Fruit fly (Drosophila melanogaster) whole organism, embryonic: ENCODE data around the gene CG43251.
A peak's percentile ranks its signal among the peaks of the same experiment; 100 is the strongest.

ENCODE experiments used
- Adf1 ChIP-seq: fragments of 200-800 bp; sonication (Bioruptor generic); IDR thresholded peaks from 2 replicates; pipeline ENCODE4 v1.3.6; 2022; ENCODE audit warnings: missing biosample characterization, missing genetic modification characterization
- Asciz ChIP-seq: fragments of 200-800 bp; sonication (Bioruptor generic); optimal IDR thresholded peaks from 2 replicates; lab custom pipeline; 2017; ENCODE audit warnings: missing biosample characterization, mild to moderate bottlenecking, missing genetic modification characterization, missing genetic modification reagents
- CG10543 ChIP-seq: fragments of 200-800 bp; sonication (Bioruptor generic); optimal IDR thresholded peaks from 3 replicates; lab custom pipeline; 2017; ENCODE audit warnings: missing biosample characterization, mild to moderate bottlenecking, missing genetic modification characterization, moderate library complexity
- CG11504 ChIP-seq: fragments of 200-800 bp; sonication (Bioruptor generic); optimal IDR thresholded peaks from 3 replicates; lab custom pipeline; 2019; ENCODE audit warnings: missing biosample characterization, mild to moderate bottlenecking, missing genetic modification characterization, moderate library complexity
- CG13775 ChIP-seq: fragments of 200-800 bp; sonication (Bioruptor generic); optimal IDR thresholded peaks from 3 replicates; lab custom pipeline; 2017; ENCODE audit warnings: missing biosample characterization, mild to moderate bottlenecking, missing genetic modification characterization
- CG15601 ChIP-seq: fragments of 200-800 bp; sonication (Bioruptor generic); optimal IDR thresholded peaks from 3 replicates; lab custom pipeline; 2019; ENCODE audit warnings: missing biosample characterization, mild to moderate bottlenecking, missing genetic modification characterization, moderate library complexity
- CG17568 ChIP-seq: fragments of 200-800 bp; sonication (Bioruptor generic); optimal IDR thresholded peaks from 2 replicates; lab custom pipeline; 2018; ENCODE audit warnings: missing biosample characterization, mild to moderate bottlenecking, missing genetic modification characterization, moderate library complexity
- CG2678 ChIP-seq: fragments of 200-800 bp; sonication (Bioruptor generic); optimal IDR thresholded peaks from 3 replicates; lab custom pipeline; 2019; ENCODE audit warnings: missing biosample characterization, mild to moderate bottlenecking, missing genetic modification characterization, moderate library complexity
- CG32767 ChIP-seq: fragments of 200-800 bp; sonication (Bioruptor generic); IDR thresholded peaks from 2 replicates; pipeline ENCODE4 v1.3.6; 2022; ENCODE audit warnings: missing biosample characterization, missing genetic modification characterization
- CG3838 ChIP-seq: fragments of 200-800 bp; sonication (Bioruptor generic); optimal IDR thresholded peaks from 3 replicates; lab custom pipeline; 2016; ENCODE audit warnings: missing biosample characterization, missing genetic modification characterization
- CG6765 ChIP-seq: fragments of 200-800 bp; sonication (Bioruptor generic); optimal IDR thresholded peaks from 3 replicates; lab custom pipeline; 2017; ENCODE audit warnings: missing biosample characterization, mild to moderate bottlenecking, missing genetic modification characterization
- CG7372 ChIP-seq: fragments of 200-800 bp; sonication (Bioruptor generic); IDR thresholded peaks from 2 replicates; pipeline ENCODE4 v1.3.6; 2022; ENCODE audit warnings: missing biosample characterization, missing genetic modification characterization
- CG9437 ChIP-seq: fragments of 200-800 bp; sonication (Bioruptor generic); optimal IDR thresholded peaks from 2 replicates; lab custom pipeline; 2018; ENCODE audit warnings: missing biosample characterization, mild to moderate bottlenecking, missing genetic modification characterization
- Fer1 ChIP-seq: fragments of 200-800 bp; sonication (Bioruptor generic); optimal IDR thresholded peaks from 2 replicates; lab custom pipeline; 2017; ENCODE audit warnings: missing biosample characterization, mild to moderate bottlenecking, missing genetic modification characterization
- Hmr ChIP-seq: fragments of 200-800 bp; sonication (Bioruptor generic); optimal IDR thresholded peaks from 3 replicates; lab custom pipeline; 2017; ENCODE audit warnings: mild to moderate bottlenecking, missing biosample characterization, missing genetic modification reagents, missing genetic modification characterization
- Hr51 ChIP-seq, 2 experiments: fragments of 200-800 bp; sonication (Bioruptor generic); optimal IDR thresholded peaks; 2 replicates in 1 of 2; 3 replicates in 1 of 2; lab custom pipeline; 2016 to 2018; ENCODE audit warnings: missing biosample characterization in 2 of 2, missing genetic modification characterization in 2 of 2, mild to moderate bottlenecking in 1 of 2, moderate library complexity in 1 of 2
- Hr78 ChIP-seq, 2 experiments: fragments of 200-800 bp in 1 of 2; fragments of >200 bp in 1 of 2; sonication (Bioruptor generic) in 1 of 2; optimal IDR thresholded peaks; 2 replicates each; lab custom pipeline; 2017 to 2019; ENCODE audit warnings: missing biosample characterization in 2 of 2, missing genetic modification characterization in 2 of 2, mild to moderate bottlenecking in 1 of 2, moderate library complexity in 1 of 2
- Hsf ChIP-seq: fragments of 200-800 bp; sonication (Bioruptor generic); optimal IDR thresholded peaks from 3 replicates; lab custom pipeline; 2016; ENCODE audit warnings: missing biosample characterization, missing genetic modification characterization
- Max ChIP-seq: fragments of 200-800 bp; sonication (Bioruptor generic); optimal IDR thresholded peaks from 2 replicates; lab custom pipeline; 2016; ENCODE audit warnings: missing biosample characterization, mild to moderate bottlenecking, missing genetic modification characterization
- Mes4 ChIP-seq: fragments of 200-800 bp; sonication (Bioruptor generic); optimal IDR thresholded peaks from 2 replicates; lab custom pipeline; 2016; ENCODE audit warnings: missing biosample characterization, missing genetic modification characterization
- Oli ChIP-seq: fragments of 200-800 bp; sonication (Bioruptor generic); optimal IDR thresholded peaks from 2 replicates; lab custom pipeline; 2018; ENCODE audit warnings: missing biosample characterization, mild to moderate bottlenecking, missing genetic modification characterization, moderate library complexity
- Pdp1 ChIP-seq, 2 experiments: fragments of 200-800 bp; sonication (Bioruptor generic); optimal IDR thresholded peaks; 3 replicates each; lab custom pipeline; 2016; ENCODE audit warnings: missing biosample characterization in 2 of 2, missing genetic modification characterization in 2 of 2, mild to moderate bottlenecking in 1 of 2, moderate library complexity in 1 of 2
- ac ChIP-seq: fragments of 200-800 bp; sonication (Bioruptor generic); optimal IDR thresholded peaks from 3 replicates; lab custom pipeline; 2017; ENCODE audit warnings: missing biosample characterization, mild to moderate bottlenecking, missing genetic modification characterization
- bigmax ChIP-seq: fragments of 200-800 bp; sonication (Bioruptor generic); optimal IDR thresholded peaks from 2 replicates; lab custom pipeline; 2018; ENCODE audit warnings: missing biosample characterization, mild to moderate bottlenecking, missing genetic modification characterization
- br ChIP-seq: fragments of >200 bp; optimal IDR thresholded peaks from 2 replicates; lab custom pipeline; 2017
- dati ChIP-seq: fragments of 200-800 bp; sonication (Bioruptor generic); IDR thresholded peaks from 2 replicates; pipeline ENCODE4 v1.3.6; 2022; ENCODE audit warnings: missing biosample characterization, missing genetic modification characterization
- fd64A ChIP-seq: fragments of 200-800 bp; sonication (Bioruptor generic); optimal IDR thresholded peaks from 3 replicates; lab custom pipeline; 2018; ENCODE audit warnings: missing biosample characterization, mild to moderate bottlenecking, missing genetic modification characterization
- gro ChIP-seq: fragments of 200-800 bp; sonication (Bioruptor generic); optimal IDR thresholded peaks from 2 replicates; lab custom pipeline; 2016; ENCODE audit warnings: missing biosample characterization, missing genetic modification characterization
- gsb-n ChIP-seq: fragments of 200-800 bp; sonication (Bioruptor generic); optimal IDR thresholded peaks from 3 replicates; lab custom pipeline; 2018; ENCODE audit warnings: missing biosample characterization, mild to moderate bottlenecking, missing genetic modification characterization
- ind ChIP-seq: fragments of 200-800 bp; sonication (Bioruptor generic); optimal IDR thresholded peaks from 3 replicates; lab custom pipeline; 2016; ENCODE audit warnings: missing biosample characterization, missing genetic modification characterization
- lab ChIP-seq: fragments of 200-800 bp; sonication (Bioruptor generic); optimal IDR thresholded peaks from 3 replicates; lab custom pipeline; 2017; ENCODE audit warnings: missing biosample characterization, missing genetic modification characterization, mild to moderate bottlenecking, moderate library complexity, missing genetic modification reagents
- lilli ChIP-seq: fragments of 200-800 bp; sonication (Bioruptor generic); optimal IDR thresholded peaks from 3 replicates; lab custom pipeline; 2016; ENCODE audit warnings: missing biosample characterization, missing genetic modification characterization
- lola ChIP-seq, 3 experiments: fragments of >200 bp in 2 of 3; fragments of 200-800 bp in 1 of 3; sonication (Bioruptor generic) in 1 of 3; optimal IDR thresholded peaks; 2 replicates each; lab custom pipeline; 2017 to 2019; ENCODE audit warnings: missing biosample characterization in 3 of 3, missing genetic modification characterization in 3 of 3, mild to moderate bottlenecking in 1 of 3, moderate library complexity in 1 of 3
- maf-S ChIP-seq: fragments of 200-800 bp; sonication (Bioruptor generic); optimal IDR thresholded peaks from 2 replicates; lab custom pipeline; 2016; ENCODE audit warnings: missing biosample characterization, missing genetic modification characterization
- nau ChIP-seq: fragments of 200-800 bp; sonication (Bioruptor generic); optimal IDR thresholded peaks from 3 replicates; lab custom pipeline; 2017; ENCODE audit warnings: missing biosample characterization, mild to moderate bottlenecking, missing genetic modification characterization, missing genetic modification reagents
- phol ChIP-seq: fragments of 200-800 bp; sonication (Bioruptor generic); optimal IDR thresholded peaks from 3 replicates; lab custom pipeline; 2018; ENCODE audit warnings: missing biosample characterization, mild to moderate bottlenecking, missing genetic modification characterization, moderate library complexity
- pnt ChIP-seq: fragments of 200-800 bp; sonication (Bioruptor generic); optimal IDR thresholded peaks from 3 replicates; lab custom pipeline; 2016; ENCODE audit warnings: missing biosample characterization, missing genetic modification characterization
- slbo ChIP-seq: fragments of 200-800 bp; sonication (Bioruptor generic); IDR thresholded peaks from 2 replicates; pipeline ENCODE4 v1.3.6; 2022; ENCODE audit warnings: missing biosample characterization, missing genetic modification characterization
- sna ChIP-seq: fragments of 200-800 bp; sonication (Bioruptor generic); IDR thresholded peaks from 2 replicates; pipeline ENCODE4 v1.3.6; 2022; ENCODE audit warnings: missing biosample characterization, missing genetic modification characterization; ENCODE audit not compliant: partially characterized antibody
- tin ChIP-seq: fragments of 200-800 bp; sonication (Bioruptor generic); optimal IDR thresholded peaks from 3 replicates; lab custom pipeline; 2016; ENCODE audit warnings: missing biosample characterization, missing genetic modification characterization
- unpg ChIP-seq: fragments of 200-800 bp; sonication (Bioruptor generic); optimal IDR thresholded peaks from 3 replicates; lab custom pipeline; 2018; ENCODE audit warnings: missing biosample characterization, mild to moderate bottlenecking, missing genetic modification characterization, moderate library complexity

Gene CG43251

DNA sequence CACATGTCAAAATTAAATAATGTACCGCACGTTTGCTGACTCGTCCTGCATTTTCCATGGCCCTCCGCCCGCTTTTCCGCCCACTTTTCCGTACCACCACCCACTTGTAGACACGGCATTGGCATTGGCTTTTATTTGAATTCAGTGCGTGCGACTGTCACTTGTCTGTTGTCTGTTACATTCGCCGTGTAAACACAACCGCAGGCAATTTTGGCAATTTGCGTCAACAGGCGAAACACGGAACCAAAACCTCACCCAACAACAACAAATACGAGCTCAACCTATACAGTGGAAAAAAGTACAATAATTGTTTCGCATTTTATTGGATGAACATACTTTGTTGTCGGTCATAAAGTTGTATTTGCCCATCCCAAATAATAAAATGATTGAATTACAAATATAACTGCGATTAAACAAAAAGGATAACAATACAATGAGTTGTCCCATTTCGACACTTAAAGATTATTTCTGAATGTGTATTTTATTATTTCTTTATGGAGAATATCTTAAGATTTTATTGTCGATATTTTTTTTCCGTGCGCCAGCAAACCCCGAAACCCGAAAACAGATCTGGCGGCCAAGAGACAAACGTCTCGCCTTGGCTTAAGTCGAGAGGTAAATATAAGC is 11.3 kb upstream of the CG43251 start (continued):
- TF ChIP-seq CG10543 (GFP tag; lab: Kevin White, UChicago) (no peak), Asciz (GFP tag; lab: Kevin White, UChicago) (no peak), Hmr (GFP tag; lab: Kevin White, UChicago) (peak; percentile 49), CG15601 (no peak), phol (peak; percentile 15), nau (no peak), Hsf (peak; percentile 33), CG11504 (tag; lab: Kevin White, UChicago) (peak; percentile 58), CG6765 (peak; percentile 2), CG13775 (GFP tag; lab: Kevin White, UChicago) (peak; percentile 1), Adf1 (GFP tag; lab: Robert Waterston, UW) (no peak), bigmax (GFP tag; lab: Kevin White, UChicago) (no peak), slbo (peak; percentile 34; the same call in 1 of the 2 replicates), CG3838 (GFP tag; lab: Kevin White, UChicago) (no peak), gro (GFP tag; lab: Kevin White, UChicago) (no peak), sna (no peak), Pdp1 (GFP tag; optimal IDR thresholded peaks at IDR 0.05; lab: Kevin White, UChicago) (peak in 1 of 2 experiments; percentile 1), unpg (peak; percentile 5), ac (no peak), fd64A (GFP tag; lab: Kevin White, UChicago) (no peak), lola (GFP tag; optimal IDR thresholded peaks at IDR 0.05; lab: Kevin White, UChicago) (no peak), gsb-n (tag; lab: Kevin White, UChicago) (no peak), tin (GFP tag; lab: Kevin White, UChicago) (no peak), CG2678 (tag; lab: Kevin White, UChicago) (peak; percentile 64), lilli (peak; percentile 40), lab (GFP tag; lab: Kevin White, UChicago) (peak; percentile 54), ind (GFP tag; lab: Kevin White, UChicago) (peak; percentile 9), Fer1 (GFP tag; lab: Kevin White, UChicago) (peak; percentile 25), pnt (GFP tag; lab: Kevin White, UChicago) (no peak), Oli (tag; lab: Kevin White, UChicago) (peak; percentile 33), Hr51 (GFP tag; optimal IDR thresholded peaks at IDR 0.05; lab: Kevin White, UChicago) (peak in 1 of 2 experiments; percentile 47)

dm6 chr3L:20748577-20748976 is 10.1 kb upstream of the CG43251 start:
- TF ChIP-seq Mes4 (no peak), br (lab: Kevin White, UChicago) (no peak), dati (GFP tag; lab: Robert Waterston, UW) (no peak), CG7372 (GFP tag; lab: Robert Waterston, UW) (0 out of 2 replicates have a peak, but pooled peaks have one; percentile 30), CG32767 (GFP tag; lab: Robert Waterston, UW) (no peak), CG17568 (GFP tag; lab: Kevin White, UChicago) (no peak), Hr78 (GFP tag; optimal IDR thresholded peaks at IDR 0.05; lab: Kevin White, UChicago) (no peak), maf-S (GFP tag; lab: Kevin White, UChicago) (no peak), CG9437 (GFP tag; lab: Kevin White, UChicago) (peak; percentile 46), Max (GFP tag; lab: Kevin White, UChicago) (no peak)
